Fruit fly (Drosophila melanogaster): ENCODE data around the gene CG9555.

The CG9555 gene

dm6 chr2L:8952194-8953037 lies 39.1 kb upstream of the CG9555 start (continued):
- TF ChIP-seq luna (GFP tag; optimal IDR thresholded peaks at IDR 0.05) (no peak), CG9797 (GFP tag; optimal IDR thresholded peaks at IDR 0.05) (no peak), Sin3A (optimal IDR thresholded peaks at IDR 0.05) (no peak), CG6683 (GFP tag; optimal IDR thresholded peaks at IDR 0.05) (no peak), B-H1 (GFP tag; IDR thresholded peaks at IDR 0.05) (peak; percentile 33; the same call in 1 of the 3 replicates), Fer1 (GFP tag; optimal IDR thresholded peaks at IDR 0.05) (peak; percentile 33), CG12391 (tag; optimal IDR thresholded peaks at IDR 0.05) (peak; percentile 12), CG15601 (tag; optimal IDR thresholded peaks at IDR 0.05) (no peak), H15 (GFP tag; IDR thresholded peaks at IDR 0.05) (no peak), gcm2 (GFP tag; optimal IDR thresholded peaks at IDR 0.05) (peak; percentile 11), CG18476 (GFP tag; optimal IDR thresholded peaks at IDR 0.05) (no peak), ac (GFP tag; optimal IDR thresholded peaks at IDR 0.05) (no peak), pum (GFP tag; optimal IDR thresholded peaks at IDR 0.05) (peak; percentile 36), CG11504 (tag; optimal IDR thresholded peaks at IDR 0.05) (peak; percentile 36), Meics (GFP tag; optimal IDR thresholded peaks at IDR 0.05) (peak; percentile 77), CG1832 (GFP tag; optimal IDR thresholded peaks at IDR 0.05) (no peak), CG17802 (tag; optimal IDR thresholded peaks at IDR 0.05) (no peak), pita (GFP tag; optimal IDR thresholded peaks at IDR 0.05) (no peak), CG13775 (GFP tag; optimal IDR thresholded peaks at IDR 0.05) (peak; percentile 16), CG14014 (GFP tag; IDR thresholded peaks at IDR 0.05) (peak; percentile 61; the same call in 1 of the 2 replicates), Hr3 (GFP tag; optimal IDR thresholded peaks at IDR 0.05) (peak; percentile 48), CrebB (tag; optimal IDR thresholded peaks at IDR 0.05) (no peak), Fer3 (tag; optimal IDR thresholded peaks at IDR 0.05) (peak; percentile 23), H2.0 (GFP tag; IDR thresholded peaks at IDR 0.05) (peak; percentile 57), CG8765 (GFP tag; IDR thresholded peaks at IDR 0.05) (peak; percentile 56), gsb-n (tag; optimal IDR thresholded peaks at IDR 0.05) (no peak), trem (tag; optimal IDR thresholded peaks at IDR 0.05) (peak; percentile 35), CG10274 (GFP tag; optimal IDR thresholded peaks at IDR 0.05) (no peak), seq (GFP tag; IDR thresholded peaks at IDR 0.05) (0 out of 2 replicates have a peak, but pooled peaks have one; percentile 24), zfh2 (GFP tag; optimal IDR thresholded peaks at IDR 0.05) (peak; percentile 37), vvl (GFP tag; IDR thresholded peaks at IDR 0.05) (peak; percentile 58), corto (GFP tag; optimal IDR thresholded peaks at IDR 0.05) (no peak), bsh (GFP tag; optimal IDR thresholded peaks at IDR 0.05) (peak; percentile 27 to 33), Sox102F (GFP tag; optimal IDR thresholded peaks at IDR 0.05) (peak; percentile 24), CG10209 (GFP tag; optimal IDR thresholded peaks at IDR 0.05) (peak; percentile 14), CG4282 (GFP tag; optimal IDR thresholded peaks at IDR 0.05) (peak; percentile 10), Mes4 (GFP tag; optimal IDR thresholded peaks at IDR 0.05) (peak; percentile 30), CG10543 (GFP tag; optimal IDR thresholded peaks at IDR 0.05) (no peak), zf30C (GFP tag; optimal IDR thresholded peaks at IDR 0.05) (no peak), Jarid2 (GFP tag; optimal IDR thresholded peaks at IDR 0.05) (peak; percentile 16), CG12942 (GFP tag; optimal IDR thresholded peaks at IDR 0.05) (no peak), CG7963 (GFP tag; IDR thresholded peaks at IDR 0.05; ENCODE audit: partially characterized antibody) (0 out of 3 replicates have a peak, but pooled peaks have one; percentile 18), cwo (GFP tag; optimal IDR thresholded peaks at IDR 0.05) (peak; percentile 61), Sox100B (GFP tag; optimal IDR thresholded peaks at IDR 0.05) (no peak), CG7271 (tag; optimal IDR thresholded peaks at IDR 0.05) (no peak), az2 (GFP tag; optimal IDR thresholded peaks at IDR 0.05) (peak; percentile 15), CG12155 (GFP tag; optimal IDR thresholded peaks at IDR 0.05) (peak; percentile 42), CG10565 (GFP tag; optimal IDR thresholded peaks at IDR 0.05) (no peak), Dfd (GFP tag; optimal IDR thresholded peaks at IDR 0.05) (no peak)

Data from whole organism, embryonic.